Fruit fly (Drosophila melanogaster): ENCODE results near the gene CG31296.
A peak's percentile ranks its signal among the peaks of the same experiment; 100 is the strongest.

The CG31296 gene

dm6 chr3R:15556524-15556923 is 25.3 kb upstream of the CG31296 start (continued):
- TF ChIP-seq CG1621 (tag; optimal IDR thresholded peaks at IDR 0.05) = peak; percentile 72
- no peak for TF ChIP-seq Gug (GFP tag; IDR thresholded peaks at IDR 0.05)
- TF ChIP-seq Blimp-1 (GFP tag; optimal IDR thresholded peaks at IDR 0.05) = no peak
- peak; percentile 35; the same call in 1 of the 3 replicates for TF ChIP-seq eg (GFP tag; IDR thresholded peaks at IDR 0.05)
- peak; percentile 67 for TF ChIP-seq pdm3 (GFP tag; optimal IDR thresholded peaks at IDR 0.05)
- peak; percentile 62 for TF ChIP-seq Hr4 (GFP tag; optimal IDR thresholded peaks at IDR 0.05)
- TF ChIP-seq topi (GFP tag; optimal IDR thresholded peaks at IDR 0.05) = peak; percentile 52
- TF ChIP-seq CG3032 (tag; optimal IDR thresholded peaks at IDR 0.05) = peak; percentile 86
- no peak for TF ChIP-seq Eip93F (GFP tag; optimal IDR thresholded peaks at IDR 0.05)
- TF ChIP-seq svp (GFP tag) = peak; percentile 79
- TF ChIP-seq CG8319 (GFP tag; optimal IDR thresholded peaks at IDR 0.05) = peak; percentile 34
- no peak for TF ChIP-seq dac (GFP tag; optimal IDR thresholded peaks at IDR 0.05)
- TF ChIP-seq fd59A (GFP tag; optimal IDR thresholded peaks at IDR 0.05) = peak; percentile 83
- no peak for TF ChIP-seq Hr38 (GFP tag; optimal IDR thresholded peaks at IDR 0.05)
- peak; percentile 18 for TF ChIP-seq cyc (GFP tag; optimal IDR thresholded peaks at IDR 0.05)
- TF ChIP-seq CG7368 (GFP tag; optimal IDR thresholded peaks at IDR 0.05) = peak; percentile 52
- TF ChIP-seq acj6 (GFP tag; optimal IDR thresholded peaks at IDR 0.05) = peak; percentile 69
- peak; percentile 68 for TF ChIP-seq CG10631 (GFP tag; optimal IDR thresholded peaks at IDR 0.05)
- TF ChIP-seq esn (GFP tag; optimal IDR thresholded peaks at IDR 0.05) = peak; percentile 46

DNA sequence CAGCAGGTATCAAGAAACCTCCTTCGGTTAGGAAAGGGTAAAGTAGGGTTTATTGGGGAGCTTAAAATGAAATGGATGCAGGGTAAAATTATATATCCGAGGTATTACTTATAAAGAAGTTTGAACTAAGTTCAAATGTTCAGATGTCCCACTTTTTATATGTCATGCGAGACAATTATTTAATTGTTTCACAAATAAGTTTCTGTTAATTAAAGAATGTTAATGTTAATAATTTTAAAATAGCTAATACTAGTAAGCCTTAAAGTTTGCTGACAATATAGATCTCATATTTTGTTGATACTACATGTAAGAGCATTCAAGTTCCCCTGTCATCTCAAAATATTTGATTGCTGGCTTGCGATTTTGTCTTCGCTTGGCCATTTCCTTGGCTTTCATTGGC is 23.5 kb upstream of the CG31296 start:
- TF ChIP-seq CG3032 (tag; optimal IDR thresholded peaks at IDR 0.05) (peak; percentile 49), CG34406 (GFP tag; optimal IDR thresholded peaks at IDR 0.05) (peak; percentile 45), CG16779 (tag; optimal IDR thresholded peaks at IDR 0.05) (no peak), CG6808 (GFP tag; optimal IDR thresholded peaks at IDR 0.05) (peak; percentile 41), CG9139 (GFP tag; optimal IDR thresholded peaks at IDR 0.05) (no peak), CG10631 (GFP tag; optimal IDR thresholded peaks at IDR 0.05) (peak; percentile 12), topi (GFP tag; optimal IDR thresholded peaks at IDR 0.05) (peak; percentile 57), OdsH (GFP tag; optimal IDR thresholded peaks at IDR 0.05) (peak; percentile 28), dsx (GFP tag; optimal IDR thresholded peaks at IDR 0.05; ENCODE audit: poor library complexity, severe bottlenecking) (peak; percentile 48), Hr39 (GFP tag; optimal IDR thresholded peaks at IDR 0.05) (peak; percentile 31), Blimp-1 (GFP tag; optimal IDR thresholded peaks at IDR 0.05) (no peak), Sox15 (GFP tag; optimal IDR thresholded peaks at IDR 0.05) (no peak), CG10669 (GFP tag; optimal IDR thresholded peaks at IDR 0.05) (peak; percentile 23), CG7368 (GFP tag; optimal IDR thresholded peaks at IDR 0.05) (no peak), eg (GFP tag; IDR thresholded peaks at IDR 0.05) (no peak), CG32006 (GFP tag; optimal IDR thresholded peaks at IDR 0.05) (no peak), Met (GFP tag; optimal IDR thresholded peaks at IDR 0.05) (peak; percentile 62), vri (GFP tag; optimal IDR thresholded peaks at IDR 0.05) (no peak), Sox102F (GFP tag; optimal IDR thresholded peaks at IDR 0.05) (peak; percentile 44), cyc (GFP tag; optimal IDR thresholded peaks at IDR 0.05) (peak; percentile 21), pdm3 (GFP tag; optimal IDR thresholded peaks at IDR 0.05) (no peak), CG4318 (GFP tag; optimal IDR thresholded peaks at IDR 0.05) (no peak), svp (GFP tag) (peak; percentile 83), CG31627 (GFP tag; optimal IDR thresholded peaks at IDR 0.05) (peak; percentile 4), Smox (GFP tag; optimal IDR thresholded peaks at IDR 0.05) (peak; percentile 60), Ets21C (GFP tag; optimal IDR thresholded peaks at IDR 0.05) (peak; percentile 9), CG3919 (GFP tag; optimal IDR thresholded peaks at IDR 0.05) (peak; percentile 37), CG11294 (GFP tag; IDR thresholded peaks at IDR 0.05) (no peak), Hr4 (GFP tag; optimal IDR thresholded peaks at IDR 0.05) (no peak), Eip75B (GFP tag; optimal IDR thresholded peaks at IDR 0.05) (peak; percentile 24), CG6854 (GFP tag; optimal IDR thresholded peaks at IDR 0.05) (no peak), salr (GFP tag; optimal IDR thresholded peaks at IDR 0.05) (no peak), Sox14 (GFP tag; optimal IDR thresholded peaks at IDR 0.05) (no peak), Eip93F (GFP tag; optimal IDR thresholded peaks at IDR 0.05) (no peak), fd59A (GFP tag; optimal IDR thresholded peaks at IDR 0.05) (peak; percentile 13), CG15336 (GFP tag; IDR thresholded peaks at IDR 0.05) (no peak), CG8632 (GFP tag; optimal IDR thresholded peaks at IDR 0.05) (peak; percentile 11), CG6276 (GFP tag; optimal IDR thresholded peaks at IDR 0.05) (no peak), CG1621 (tag; optimal IDR thresholded peaks at IDR 0.05) (no peak), CG6163 (GFP tag; IDR thresholded peaks at IDR 0.05) (no peak), esn (GFP tag; optimal IDR thresholded peaks at IDR 0.05) (peak; percentile 72), dac (GFP tag; optimal IDR thresholded peaks at IDR 0.05) (no peak), CG11902 (GFP tag; optimal IDR thresholded peaks at IDR 0.05) (no peak), CG11762 (GFP tag; optimal IDR thresholded peaks at IDR 0.05; ENCODE audit: insufficient read depth) (no peak)
